Fruit fly (Drosophila melanogaster) Kc167 (cell line): ENCODE measurements around the gene witty.

Experiments used
- Sin3A ChIP-seq: fragments of >200 bp; optimal IDR thresholded peaks from 2 replicates; lab custom pipeline; 2018; ENCODE audit warnings: missing external identifiers
- h ChIP-seq: fragments of >200 bp; optimal IDR thresholded peaks from 3 replicates; lab custom pipeline; 2018; ENCODE audit warnings: missing external identifiers
- insv ChIP-seq: fragments of >200 bp; optimal IDR thresholded peaks from 3 replicates; lab custom pipeline; 2018; ENCODE audit warnings: missing external identifiers
- psq ChIP-seq: fragments of >200 bp; optimal IDR thresholded peaks from 2 replicates; lab custom pipeline; 2017; ENCODE audit warnings: missing external identifiers
- ttk ChIP-seq: sonication (Bioruptor generic); optimal IDR thresholded peaks from 2 replicates; lab custom pipeline; 2017; ENCODE audit warnings: missing external identifiers

DNA sequence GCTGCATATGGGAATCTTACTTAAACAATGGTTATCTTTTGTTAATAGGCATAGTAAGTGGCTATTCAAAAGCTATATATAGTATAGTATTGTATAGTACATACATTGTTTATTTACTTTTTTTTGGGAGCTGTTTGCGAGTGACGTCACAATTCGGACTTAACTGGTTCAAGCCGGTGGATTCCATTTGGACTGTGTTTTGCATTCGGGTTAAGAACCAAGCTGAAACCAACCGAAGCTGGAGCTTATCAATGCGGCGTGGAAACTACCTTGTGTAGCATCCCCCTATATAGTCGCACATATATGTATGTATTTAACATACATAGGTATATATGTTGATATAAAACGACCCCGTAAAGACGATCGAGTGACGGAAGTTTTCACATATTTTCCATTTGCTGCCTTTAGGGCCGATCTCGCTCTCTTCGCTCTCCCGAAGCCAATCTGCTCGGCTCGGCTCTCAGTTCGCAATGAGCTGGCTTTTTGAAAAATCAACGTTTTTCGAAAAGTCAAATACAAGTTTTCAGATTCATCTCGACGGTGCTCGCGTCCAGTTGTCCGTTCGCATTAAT lies 9.5 kb upstream of the witty start:
- no peak for TF ChIP-seq h (lab: Kevin White, UChicago)
- no peak for TF ChIP-seq insv (lab: Kevin White, UChicago)
- no peak for TF ChIP-seq psq (lab: Kevin White, UChicago)
- no peak for TF ChIP-seq Sin3A (lab: Kevin White, UChicago)
- TF ChIP-seq ttk (lab: Kevin White, UChicago) = no peak
